Fruit fly (Drosophila melanogaster) whole organism, prepupa: ENCODE measurements around the gene CG6638.

Experiments
- CG11294 ChIP-seq: fragments of 200-800 bp; sonication (Bioruptor generic); IDR thresholded peaks from 2 replicates; pipeline ENCODE4 v1.3.6; 2022; ENCODE audit warnings: missing biosample characterization, missing genetic modification characterization
- CG11902 ChIP-seq: fragments of 200-800 bp; sonication (Bioruptor generic); optimal IDR thresholded peaks from 3 replicates; lab custom pipeline; 2016; ENCODE audit warnings: missing biosample characterization, missing genetic modification characterization
- CG1621 ChIP-seq: fragments of 200-800 bp; sonication (Bioruptor generic); optimal IDR thresholded peaks from 3 replicates; lab custom pipeline; 2018; ENCODE audit warnings: missing biosample characterization, mild to moderate bottlenecking, missing genetic modification characterization
- CG31627 ChIP-seq: fragments of 200-800 bp; sonication (Bioruptor generic); optimal IDR thresholded peaks from 3 replicates; lab custom pipeline; 2016; ENCODE audit warnings: missing biosample characterization, missing genetic modification characterization
- CG34406 ChIP-seq: fragments of 200-800 bp; sonication (Bioruptor generic); optimal IDR thresholded peaks from 3 replicates; lab custom pipeline; 2016; ENCODE audit warnings: missing biosample characterization, missing genetic modification characterization
- CG3919 ChIP-seq: fragments of 200-800 bp; sonication (Bioruptor generic); optimal IDR thresholded peaks from 3 replicates; lab custom pipeline; 2016; ENCODE audit warnings: missing biosample characterization, missing genetic modification characterization
- CG4318 ChIP-seq: fragments of 200-800 bp; sonication (Bioruptor generic); optimal IDR thresholded peaks from 3 replicates; lab custom pipeline; 2017; ENCODE audit warnings: missing biosample characterization, mild to moderate bottlenecking, missing genetic modification characterization
- CG6792 ChIP-seq: fragments of 200-800 bp; sonication (Bioruptor generic); optimal IDR thresholded peaks from 3 replicates; lab custom pipeline; 2016; ENCODE audit warnings: missing biosample characterization, missing genetic modification characterization
- CG7368 ChIP-seq: fragments of 200-800 bp; sonication (Bioruptor generic); optimal IDR thresholded peaks from 3 replicates; lab custom pipeline; 2016; ENCODE audit warnings: missing biosample characterization, missing genetic modification characterization
- CG8319 ChIP-seq: fragments of 200-800 bp; sonication (Bioruptor generic); optimal IDR thresholded peaks from 3 replicates; lab custom pipeline; 2016; ENCODE audit warnings: missing biosample characterization, missing genetic modification characterization
- CG8632 ChIP-seq: fragments of 200-800 bp; sonication (Bioruptor generic); optimal IDR thresholded peaks from 3 replicates; lab custom pipeline; 2016; ENCODE audit warnings: missing biosample characterization, missing genetic modification characterization
- CG9139 ChIP-seq: fragments of 200-800 bp; sonication (Bioruptor generic); optimal IDR thresholded peaks from 3 replicates; lab custom pipeline; 2017; ENCODE audit warnings: missing biosample characterization, mild to moderate bottlenecking, missing genetic modification characterization
- Eip75B ChIP-seq: fragments of 200-800 bp; sonication (Bioruptor generic); optimal IDR thresholded peaks from 3 replicates; lab custom pipeline; 2016; ENCODE audit warnings: missing biosample characterization, missing genetic modification characterization
- Eip78C ChIP-seq: fragments of 200-800 bp; sonication (Bioruptor generic); peaks from one replicate; lab custom pipeline; 2016; ENCODE audit warnings: missing biosample characterization, missing genetic modification characterization
- Eip93F ChIP-seq: fragments of 200-800 bp; sonication (Bioruptor generic); optimal IDR thresholded peaks from 2 replicates; lab custom pipeline; 2016; ENCODE audit warnings: missing biosample characterization, mild to moderate bottlenecking, missing genetic modification characterization
- Ets21C ChIP-seq: fragments of 200-800 bp; sonication (Bioruptor generic); optimal IDR thresholded peaks from 3 replicates; lab custom pipeline; 2016; ENCODE audit warnings: missing biosample characterization, missing genetic modification characterization
- Ets96B ChIP-seq: fragments of 200-800 bp; optimal IDR thresholded peaks from 2 replicates; lab custom pipeline; 2019; ENCODE audit warnings: missing biosample characterization, mild to moderate bottlenecking, missing genetic modification characterization, moderate library complexity
- Gug ChIP-seq: fragments of 200-800 bp; sonication (Bioruptor generic); IDR thresholded peaks from 2 replicates; pipeline ENCODE4 v1.3.6; 2022; ENCODE audit warnings: missing biosample characterization, missing genetic modification characterization
- Hr39 ChIP-seq: fragments of 200-800 bp; sonication (Bioruptor generic); optimal IDR thresholded peaks from 2 replicates; lab custom pipeline; 2016; ENCODE audit warnings: missing biosample characterization, missing genetic modification characterization
- Hr4 ChIP-seq: fragments of 200-800 bp; sonication (Bioruptor generic); optimal IDR thresholded peaks from 3 replicates; lab custom pipeline; 2016; ENCODE audit warnings: missing biosample characterization, missing genetic modification characterization
- Lpt ChIP-seq: fragments of 200-800 bp; sonication (Bioruptor generic); optimal IDR thresholded peaks from 3 replicates; lab custom pipeline; 2016; ENCODE audit warnings: missing biosample characterization, missing genetic modification characterization
- OdsH ChIP-seq: fragments of 200-800 bp; sonication (Bioruptor generic); optimal IDR thresholded peaks from 3 replicates; lab custom pipeline; 2016; ENCODE audit warnings: missing biosample characterization, missing genetic modification characterization
- Smox ChIP-seq: fragments of 200-800 bp; sonication (Bioruptor generic); optimal IDR thresholded peaks from 3 replicates; lab custom pipeline; 2016; ENCODE audit warnings: missing biosample characterization, missing genetic modification characterization
- Sox102F ChIP-seq: fragments of 200-800 bp; sonication (Bioruptor generic); optimal IDR thresholded peaks from 2 replicates; lab custom pipeline; 2016; ENCODE audit warnings: missing biosample characterization, mild to moderate bottlenecking, missing genetic modification characterization
- Sox14 ChIP-seq: fragments of 200-800 bp; sonication (Bioruptor generic); optimal IDR thresholded peaks from 3 replicates; lab custom pipeline; 2016; ENCODE audit warnings: missing biosample characterization, missing genetic modification characterization
- Sox15 ChIP-seq: fragments of 200-800 bp; sonication (Bioruptor generic); optimal IDR thresholded peaks from 3 replicates; lab custom pipeline; 2016; ENCODE audit warnings: missing biosample characterization, missing genetic modification characterization
- achi ChIP-seq: fragments of 200-800 bp; sonication (Bioruptor generic); optimal IDR thresholded peaks from 3 replicates; lab custom pipeline; 2016; ENCODE audit warnings: missing biosample characterization, missing genetic modification characterization
- acj6 ChIP-seq: fragments of 200-800 bp; sonication (Bioruptor generic); optimal IDR thresholded peaks from 3 replicates; lab custom pipeline; 2016; ENCODE audit warnings: missing biosample characterization, missing genetic modification characterization
- dac ChIP-seq: fragments of 200-800 bp; sonication (Bioruptor generic); optimal IDR thresholded peaks from 2 replicates; lab custom pipeline; 2017; ENCODE audit warnings: missing biosample characterization, mild to moderate bottlenecking, missing genetic modification characterization
- dsx ChIP-seq: fragments of 200-800 bp; optimal IDR thresholded peaks from 3 replicates; lab custom pipeline; 2019; ENCODE audit warnings: missing biosample characterization, mild to moderate bottlenecking, missing genetic modification characterization, moderate library complexity; ENCODE audit not compliant: poor library complexity, severe bottlenecking
- esn ChIP-seq: fragments of 200-800 bp; sonication (Bioruptor generic); optimal IDR thresholded peaks from 2 replicates; lab custom pipeline; 2016; ENCODE audit warnings: missing biosample characterization, mild to moderate bottlenecking, missing genetic modification characterization, moderate library complexity
- fd85E ChIP-seq: fragments of 200-800 bp; sonication (Bioruptor generic); optimal IDR thresholded peaks from 3 replicates; lab custom pipeline; 2016; ENCODE audit warnings: missing biosample characterization, missing genetic modification characterization
- lz ChIP-seq: fragments of 200-800 bp; sonication (Bioruptor generic); optimal IDR thresholded peaks from 3 replicates; lab custom pipeline; 2016; ENCODE audit warnings: missing biosample characterization, missing genetic modification characterization
- pdm3 ChIP-seq: fragments of 200-800 bp; sonication (Bioruptor generic); optimal IDR thresholded peaks from 3 replicates; lab custom pipeline; 2016; ENCODE audit warnings: missing biosample characterization, missing genetic modification characterization
- salr ChIP-seq, 2 experiments: fragments of 200-800 bp; sonication (Bioruptor generic); optimal IDR thresholded peaks; 3 replicates each; lab custom pipeline; 2016 to 2018; ENCODE audit warnings: missing biosample characterization in 2 of 2, missing genetic modification characterization in 2 of 2, mild to moderate bottlenecking in 1 of 2
- spab ChIP-seq: fragments of 200-800 bp; sonication (Bioruptor generic); optimal IDR thresholded peaks from 2 replicates; lab custom pipeline; 2017; ENCODE audit warnings: missing biosample characterization, mild to moderate bottlenecking, missing genetic modification characterization, missing genetic modification reagents
- svp ChIP-seq: fragments of 200-800 bp; sonication (Bioruptor generic); peaks from one replicate; lab custom pipeline; 2016; ENCODE audit warnings: missing biosample characterization, missing genetic modification characterization
- topi ChIP-seq: fragments of 200-800 bp; sonication (Bioruptor generic); optimal IDR thresholded peaks from 3 replicates; lab custom pipeline; 2016; ENCODE audit warnings: missing biosample characterization, missing genetic modification characterization

CG6638 gene

DNA sequence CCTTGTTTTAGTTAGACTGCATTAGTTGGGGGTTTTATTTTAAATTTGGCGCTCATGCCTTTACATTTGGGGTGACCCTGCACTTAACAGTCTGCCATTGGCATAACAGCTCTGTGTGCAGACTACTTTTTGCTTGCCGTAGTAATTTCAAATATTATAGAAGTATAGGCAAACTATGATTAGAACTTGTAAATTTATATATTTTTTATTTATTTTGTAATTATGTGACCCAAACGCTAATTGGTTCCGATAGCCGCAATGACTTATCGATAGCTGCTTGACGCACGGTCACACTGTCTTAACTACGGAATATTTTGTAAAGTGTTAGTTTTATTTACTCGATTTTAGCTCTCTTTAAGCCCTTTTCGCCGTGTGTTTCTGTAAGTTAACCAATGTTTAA, 31.2 kb downstream of the CG6638 start, which contains the start of gene rhea (continued):
- TF ChIP-seq achi (GFP tag; lab: Kevin White, UChicago): peak; percentile 33
- no peak for TF ChIP-seq Smox (GFP tag; lab: Kevin White, UChicago)
- TF ChIP-seq spab (GFP tag; lab: Kevin White, UChicago): no peak
- no peak for TF ChIP-seq CG11294 (GFP tag; lab: Robert Waterston, UW)
- peak; percentile 19 for TF ChIP-seq Sox14 (GFP tag; lab: Kevin White, UChicago)
- TF ChIP-seq dsx: peak; percentile 18
- TF ChIP-seq salr (GFP tag; optimal IDR thresholded peaks at IDR 0.05; lab: Kevin White, UChicago): no peak
- peak; percentile 6 for TF ChIP-seq lz (GFP tag; lab: Kevin White, UChicago)
- TF ChIP-seq OdsH (GFP tag; lab: Kevin White, UChicago): peak; percentile 37
- peak; percentile 53 for TF ChIP-seq Eip78C (GFP tag; lab: Kevin White, UChicago)
- TF ChIP-seq CG8632 (GFP tag; lab: Kevin White, UChicago): no peak

DNA sequence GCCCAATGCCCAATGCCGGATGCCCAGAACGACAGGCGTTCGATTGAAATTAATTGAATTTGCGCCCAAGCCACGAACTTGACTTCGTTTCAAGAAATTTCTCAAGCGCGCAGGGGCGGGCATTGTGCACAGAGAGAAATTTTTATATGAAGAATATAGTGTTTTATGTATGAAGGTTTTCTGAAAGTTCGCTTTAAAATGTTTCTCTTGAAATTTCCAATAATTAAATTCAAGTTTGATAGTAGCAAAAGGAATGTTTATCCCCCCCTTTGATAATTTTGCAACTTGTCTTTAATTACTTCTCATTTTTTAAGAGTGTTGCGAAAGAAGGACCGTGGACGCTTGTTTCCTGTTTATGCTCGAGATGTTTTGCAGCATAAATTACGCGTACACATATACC, 32.0 kb downstream of the CG6638 start:
- TF ChIP-seq CG8632 (GFP tag; lab: Kevin White, UChicago) (no peak), Eip93F (no peak), CG6792 (GFP tag; lab: Kevin White, UChicago) (peak; percentile 5), dac (no peak), Hr4 (GFP tag; lab: Kevin White, UChicago) (no peak), CG11902 (GFP tag; lab: Kevin White, UChicago) (no peak), Lpt (GFP tag; lab: Kevin White, UChicago) (no peak), spab (GFP tag; lab: Kevin White, UChicago) (no peak), Ets96B (tag; lab: Kevin White, UChicago) (no peak), CG8319 (no peak), OdsH (GFP tag; lab: Kevin White, UChicago) (peak; percentile 3), Eip78C (GFP tag; lab: Kevin White, UChicago) (peak; percentile 78), pdm3 (GFP tag; lab: Kevin White, UChicago) (no peak), Ets21C (GFP tag; lab: Kevin White, UChicago) (no peak), Smox (GFP tag; lab: Kevin White, UChicago) (no peak), svp (GFP tag; lab: Kevin White, UChicago) (peak; percentile 42), Gug (GFP tag; lab: Robert Waterston, UW) (no peak), acj6 (no peak), CG4318 (GFP tag; lab: Kevin White, UChicago) (no peak), CG9139 (no peak), achi (GFP tag; lab: Kevin White, UChicago) (peak; percentile 3), Hr39 (GFP tag; lab: Kevin White, UChicago) (no peak), esn (GFP tag; lab: Kevin White, UChicago) (peak; percentile 30), lz (GFP tag; lab: Kevin White, UChicago) (peak; percentile 6), CG7368 (GFP tag; lab: Kevin White, UChicago) (no peak), CG34406 (GFP tag; lab: Kevin White, UChicago) (no peak), CG1621 (tag; lab: Kevin White, UChicago) (no peak), Sox102F (no peak), Eip75B (GFP tag; lab: Kevin White, UChicago) (no peak), Sox15 (GFP tag; lab: Kevin White, UChicago) (no peak), topi (GFP tag; lab: Kevin White, UChicago) (peak; percentile 28), CG31627 (peak; percentile 10), CG3919 (GFP tag; lab: Kevin White, UChicago) (no peak), salr (GFP tag; optimal IDR thresholded peaks at IDR 0.05; lab: Kevin White, UChicago) (no peak), fd85E (GFP tag; lab: Kevin White, UChicago) (no peak), CG11294 (GFP tag; lab: Robert Waterston, UW) (no peak)
- TF ChIP-seq, all 60 proteins: peak for 9

DNA sequence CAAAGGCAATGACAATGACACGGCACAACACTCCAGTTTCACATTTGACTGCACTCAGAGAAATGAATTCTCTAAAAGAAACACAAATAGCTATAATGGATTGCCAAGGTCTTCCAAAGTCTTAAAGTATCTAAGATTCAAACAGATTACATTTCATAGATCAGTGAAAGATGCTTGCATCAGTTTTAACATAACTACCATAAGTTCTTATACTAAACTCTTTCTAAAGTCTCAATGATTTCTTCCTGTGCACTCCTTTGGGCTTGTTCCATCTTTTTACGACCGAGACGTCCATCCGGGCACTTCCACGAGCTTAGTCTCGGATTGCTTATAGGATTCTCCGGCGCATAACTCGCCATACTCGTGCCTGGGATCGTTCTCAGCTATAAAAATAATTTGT, 33.7 kb downstream of the CG6638 start:
- TF ChIP-seq Eip75B (GFP tag; lab: Kevin White, UChicago) (no peak), Eip78C (GFP tag; lab: Kevin White, UChicago) (peak; percentile 15)
- TF ChIP-seq, all 60 proteins: peak for 1
